Fruit fly (Drosophila melanogaster) whole organism, embryonic: ENCODE measurements around the gene CG7564.

Source experiments
- Atf-2 ChIP-seq: fragments of 200-800 bp; sonication (Bioruptor generic); optimal IDR thresholded peaks from 2 replicates; lab custom pipeline; 2016; ENCODE audit warnings: missing biosample characterization, missing genetic modification characterization
- CG10209 ChIP-seq: fragments of 200-800 bp; sonication (Bioruptor generic); optimal IDR thresholded peaks from 3 replicates; lab custom pipeline; 2017; ENCODE audit warnings: missing biosample characterization, mild to moderate bottlenecking, missing genetic modification characterization, missing genetic modification reagents
- CG10274 ChIP-seq: fragments of 200-800 bp; sonication (Bioruptor generic); optimal IDR thresholded peaks from 3 replicates; lab custom pipeline; 2017; ENCODE audit warnings: missing biosample characterization, mild to moderate bottlenecking, missing genetic modification characterization
- CG10366 ChIP-seq: fragments of 200-800 bp; sonication (Bioruptor generic); IDR thresholded peaks from 2 replicates; pipeline ENCODE4 v1.3.6; 2022; ENCODE audit warnings: missing biosample characterization, missing genetic modification characterization
- CG10654 ChIP-seq: fragments of 200-800 bp; sonication (Bioruptor generic); optimal IDR thresholded peaks from 2 replicates; lab custom pipeline; 2016; ENCODE audit warnings: missing biosample characterization, missing genetic modification characterization
- CG10979 ChIP-seq: fragments of 200-800 bp; sonication (Bioruptor generic); optimal IDR thresholded peaks from 2 replicates; lab custom pipeline; 2018; ENCODE audit warnings: missing biosample characterization, mild to moderate bottlenecking, missing genetic modification characterization, moderate library complexity
- CG11247 ChIP-seq: fragments of 200-800 bp; sonication (Bioruptor generic); IDR thresholded peaks from 2 replicates; pipeline ENCODE4 v1.3.6; 2022; ENCODE audit warnings: missing biosample characterization, missing genetic modification characterization
- CG11456 ChIP-seq: fragments of 200-800 bp; sonication (Bioruptor generic); IDR thresholded peaks from 3 replicates; pipeline ENCODE4 v1.3.6; 2022; ENCODE audit warnings: missing biosample characterization, missing genetic modification characterization
- CG13287 ChIP-seq: fragments of 200-800 bp; sonication (Bioruptor generic); IDR thresholded peaks from 2 replicates; pipeline ENCODE4 v1.3.6; 2022; ENCODE audit warnings: missing biosample characterization, missing genetic modification characterization; ENCODE audit not compliant: partially characterized antibody
- CG14965 ChIP-seq: fragments of 200-800 bp; sonication (Bioruptor generic); optimal IDR thresholded peaks from 2 replicates; lab custom pipeline; 2016; ENCODE audit warnings: missing biosample characterization, missing genetic modification characterization, borderline replicate concordance
- CG1792 ChIP-seq: fragments of 200-800 bp; sonication (Bioruptor generic); optimal IDR thresholded peaks from 2 replicates; lab custom pipeline; 2016; ENCODE audit warnings: missing biosample characterization, missing genetic modification characterization
- CG18262 ChIP-seq: fragments of 200-800 bp; optimal IDR thresholded peaks from 3 replicates; lab custom pipeline; 2019; ENCODE audit warnings: missing biosample characterization, mild to moderate bottlenecking, missing genetic modification characterization, moderate library complexity
- CG18476 ChIP-seq: fragments of 200-800 bp; sonication (Bioruptor generic); optimal IDR thresholded peaks from 2 replicates; lab custom pipeline; 2016; ENCODE audit warnings: missing biosample characterization, mild to moderate bottlenecking, missing genetic modification characterization
- CG2116 ChIP-seq: fragments of 200-800 bp; sonication (Bioruptor generic); optimal IDR thresholded peaks from 3 replicates; lab custom pipeline; 2018; ENCODE audit warnings: missing biosample characterization, mild to moderate bottlenecking, missing genetic modification characterization
- CG2199 ChIP-seq: fragments of 200-800 bp; sonication (Bioruptor generic); IDR thresholded peaks from 3 replicates; pipeline ENCODE4 v1.3.6; 2022; ENCODE audit warnings: missing biosample characterization, missing genetic modification characterization
- CG32532 ChIP-seq: fragments of 200-800 bp; sonication (Bioruptor generic); IDR thresholded peaks from 2 replicates; pipeline ENCODE4 v1.3.6; 2022; ENCODE audit warnings: missing biosample characterization, missing genetic modification characterization
- CG3726 ChIP-seq: fragments of 200-800 bp; sonication (Bioruptor generic); IDR thresholded peaks from 3 replicates; pipeline ENCODE4, ENCODE4 v1.3.6; 2022; ENCODE audit warnings: missing biosample characterization, missing genetic modification characterization
- CG6272 ChIP-seq: fragments of 200-800 bp; sonication (Bioruptor generic); IDR thresholded peaks from 2 replicates; pipeline ENCODE4 v1.3.6; 2022; ENCODE audit warnings: missing biosample characterization, missing genetic modification characterization
- CG8765 ChIP-seq: fragments of 200-800 bp; sonication (Bioruptor generic); IDR thresholded peaks from 2 replicates; pipeline ENCODE4 v1.3.6; 2022; ENCODE audit warnings: missing biosample characterization, missing genetic modification characterization
- CG8944 ChIP-seq: fragments of 200-800 bp; sonication (Bioruptor generic); optimal IDR thresholded peaks from 3 replicates; lab custom pipeline; 2016; ENCODE audit warnings: missing biosample characterization, missing genetic modification characterization
- CG9727 ChIP-seq: fragments of 200-800 bp; sonication (Bioruptor generic); optimal IDR thresholded peaks from 3 replicates; lab custom pipeline; 2017; ENCODE audit warnings: missing biosample characterization, mild to moderate bottlenecking, missing genetic modification characterization
- Deaf1 ChIP-seq: fragments of 200-800 bp; optimal IDR thresholded peaks from 3 replicates; lab custom pipeline; 2019; ENCODE audit warnings: missing biosample characterization, mild to moderate bottlenecking, missing genetic modification characterization, moderate library complexity
- Eip74EF ChIP-seq, 2 experiments: fragments of 200-800 bp in 1 of 2; fragments of >200 bp in 1 of 2; sonication (Bioruptor generic) in 1 of 2; optimal IDR thresholded peaks; 2 replicates each; lab custom pipeline; 2017 to 2019; ENCODE audit warnings: missing biosample characterization in 2 of 2, missing genetic modification characterization in 2 of 2, mild to moderate bottlenecking in 1 of 2, moderate library complexity in 1 of 2
- Gug ChIP-seq: fragments of 200-800 bp; sonication (Bioruptor generic); IDR thresholded peaks from 4 replicates; pipeline ENCODE4 v1.3.6; 2022; ENCODE audit warnings: missing biosample characterization, missing genetic modification characterization
- HLH4C ChIP-seq: fragments of 200-800 bp; sonication (Bioruptor generic); IDR thresholded peaks from 3 replicates; pipeline ENCODE4 v1.3.6; 2022; ENCODE audit warnings: missing biosample characterization, missing genetic modification characterization; ENCODE audit not compliant: partially characterized antibody
- Hr51 ChIP-seq, 2 experiments: fragments of 200-800 bp; sonication (Bioruptor generic); optimal IDR thresholded peaks; 2 replicates in 1 of 2; 3 replicates in 1 of 2; lab custom pipeline; 2016 to 2018; ENCODE audit warnings: missing biosample characterization in 2 of 2, missing genetic modification characterization in 2 of 2, mild to moderate bottlenecking in 1 of 2, moderate library complexity in 1 of 2
- Nf-YB ChIP-seq: fragments of 200-800 bp; sonication (Bioruptor generic); optimal IDR thresholded peaks from 3 replicates; lab custom pipeline; 2019; ENCODE audit warnings: missing biosample characterization, mild to moderate bottlenecking, missing genetic modification characterization, moderate library complexity
- PHDP ChIP-seq: fragments of 200-800 bp; sonication (Bioruptor generic); optimal IDR thresholded peaks from 3 replicates; lab custom pipeline; 2018; ENCODE audit warnings: missing biosample characterization, mild to moderate bottlenecking, missing genetic modification characterization, moderate library complexity
- Rfx ChIP-seq: fragments of 200-800 bp; sonication (Bioruptor generic); IDR thresholded peaks from 2 replicates; pipeline ENCODE4 v1.3.6; 2022; ENCODE audit warnings: missing biosample characterization, missing genetic modification characterization
- YL-1 ChIP-seq: fragments of 200-800 bp; sonication (Bioruptor generic); optimal IDR thresholded peaks from 3 replicates; lab custom pipeline; 2017; ENCODE audit warnings: missing biosample characterization, mild to moderate bottlenecking, missing genetic modification characterization
- caup ChIP-seq: fragments of 200-800 bp; sonication (Bioruptor generic); optimal IDR thresholded peaks from 3 replicates; lab custom pipeline; 2017; ENCODE audit warnings: missing biosample characterization, mild to moderate bottlenecking, missing genetic modification characterization, moderate library complexity; ENCODE audit not compliant: severe bottlenecking
- cg ChIP-seq: fragments of 200-800 bp; sonication (Bioruptor generic); optimal IDR thresholded peaks from 3 replicates; lab custom pipeline; 2019; ENCODE audit warnings: missing biosample characterization, mild to moderate bottlenecking, missing genetic modification characterization, moderate library complexity
- chm ChIP-seq: fragments of 200-800 bp; sonication (Bioruptor generic); IDR thresholded peaks from 2 replicates; pipeline ENCODE4 v1.3.6; 2022; ENCODE audit warnings: missing biosample characterization, missing genetic modification characterization
- corto ChIP-seq: fragments of 200-800 bp; sonication (Bioruptor generic); optimal IDR thresholded peaks from 2 replicates; lab custom pipeline; 2016; ENCODE audit warnings: missing biosample characterization, mild to moderate bottlenecking, missing genetic modification characterization, moderate library complexity
- dimm ChIP-seq: fragments of 200-800 bp; sonication (Bioruptor generic); IDR thresholded peaks from 2 replicates; pipeline ENCODE4 v1.3.6; 2022; ENCODE audit warnings: missing biosample characterization, missing genetic modification characterization
- dmrt99B ChIP-seq: fragments of 200-800 bp; sonication (Bioruptor generic); optimal IDR thresholded peaks from 2 replicates; lab custom pipeline; 2018; ENCODE audit warnings: missing biosample characterization, mild to moderate bottlenecking, missing genetic modification characterization, moderate library complexity
- emc ChIP-seq: fragments of 200-800 bp; sonication (Bioruptor generic); optimal IDR thresholded peaks from 2 replicates; lab custom pipeline; 2016; ENCODE audit warnings: missing biosample characterization, missing genetic modification characterization
- esg ChIP-seq: fragments of 200-800 bp; sonication (Bioruptor generic); conservative IDR thresholded peaks from 2 replicates; pipeline ENCODE4 v1.3.6; 2022; ENCODE audit warnings: missing biosample characterization, missing genetic modification characterization
- grau ChIP-seq: fragments of 200-800 bp; optimal IDR thresholded peaks from 3 replicates; lab custom pipeline; 2019; ENCODE audit warnings: missing biosample characterization, mild to moderate bottlenecking, missing genetic modification characterization, moderate library complexity
- ham ChIP-seq: fragments of 200-800 bp; sonication (Bioruptor generic); IDR thresholded peaks from 2 replicates; pipeline ENCODE4 v1.3.6; 2022; ENCODE audit warnings: missing biosample characterization, missing genetic modification characterization
- hbn ChIP-seq: fragments of 200-800 bp; sonication (Bioruptor generic); IDR thresholded peaks from 2 replicates; pipeline ENCODE4 v1.3.6; 2022; ENCODE audit warnings: missing biosample characterization, missing genetic modification characterization; ENCODE audit not compliant: partially characterized antibody
- lola ChIP-seq, 3 experiments: fragments of >200 bp in 2 of 3; fragments of 200-800 bp in 1 of 3; sonication (Bioruptor generic) in 1 of 3; optimal IDR thresholded peaks; 2 replicates each; lab custom pipeline; 2017 to 2019; ENCODE audit warnings: missing biosample characterization in 3 of 3, missing genetic modification characterization in 3 of 3, mild to moderate bottlenecking in 1 of 3, moderate library complexity in 1 of 3
- pb ChIP-seq: fragments of 200-800 bp; sonication (Bioruptor generic); optimal IDR thresholded peaks from 3 replicates; lab custom pipeline; 2016; ENCODE audit warnings: missing biosample characterization, missing genetic modification characterization
- pum ChIP-seq: fragments of 200-800 bp; sonication (Bioruptor generic); optimal IDR thresholded peaks from 2 replicates; lab custom pipeline; 2016; ENCODE audit warnings: missing biosample characterization, missing genetic modification characterization
- sd ChIP-seq: fragments of 200-800 bp; sonication (Bioruptor generic); optimal IDR thresholded peaks from 3 replicates; lab custom pipeline; 2018; ENCODE audit warnings: missing biosample characterization, mild to moderate bottlenecking, missing genetic modification characterization, moderate library complexity
- sqz ChIP-seq: fragments of 200-800 bp; sonication (Bioruptor generic); optimal IDR thresholded peaks from 3 replicates; lab custom pipeline; 2018; ENCODE audit warnings: missing biosample characterization, mild to moderate bottlenecking, missing genetic modification characterization
- stwl ChIP-seq: fragments of 200-800 bp; sonication (Bioruptor generic); optimal IDR thresholded peaks from 3 replicates; lab custom pipeline; 2018; ENCODE audit warnings: missing biosample characterization, mild to moderate bottlenecking, missing genetic modification characterization, moderate library complexity
- vvl ChIP-seq: fragments of 200-800 bp; sonication (Bioruptor generic); IDR thresholded peaks from 2 replicates; pipeline ENCODE4 v1.3.6; 2022; ENCODE audit warnings: missing biosample characterization, missing genetic modification characterization
- wor ChIP-seq: fragments of 200-800 bp; sonication (Bioruptor generic); IDR thresholded peaks from 2 replicates; pipeline ENCODE4 v1.3.6; 2022; ENCODE audit warnings: missing biosample characterization, missing genetic modification characterization
- zf30C ChIP-seq: fragments of 200-800 bp; sonication (Bioruptor generic); optimal IDR thresholded peaks from 3 replicates; lab custom pipeline; 2018; ENCODE audit warnings: missing biosample characterization, mild to moderate bottlenecking, missing genetic modification characterization

The CG7564 gene

dm6 chr3L:17475979-17476393 lies 38.1 kb upstream of the CG7564 start, which contains the start of gene CG34250 (continued):
- peak; percentile 39 for TF ChIP-seq CG10209
- peak; percentile 77 for TF ChIP-seq HLH4C (GFP tag; lab: Robert Waterston, UW)
- TF ChIP-seq zf30C (GFP tag; lab: Kevin White, UChicago): no peak
- no peak for TF ChIP-seq CG2199 (GFP tag; lab: Robert Waterston, UW)
- no peak for TF ChIP-seq cg (GFP tag; lab: Kevin White, UChicago)
- TF ChIP-seq CG9727: peak; percentile 31
- peak; percentile 75 for TF ChIP-seq YL-1
- no peak for TF ChIP-seq vvl (GFP tag; lab: Robert Waterston, UW)
- peak in 1 of 3 experiments; percentile 6 for TF ChIP-seq lola (GFP tag; optimal IDR thresholded peaks at IDR 0.05; lab: Kevin White, UChicago)
- peak; percentile 83 for TF ChIP-seq stwl (tag; lab: Kevin White, UChicago)
- no peak for TF ChIP-seq wor
- peak; percentile 49 for TF ChIP-seq grau (tag; lab: Kevin White, UChicago)
- TF ChIP-seq CG18262 (tag; lab: Kevin White, UChicago): peak; percentile 37
- TF ChIP-seq Atf-2 (GFP tag; lab: Kevin White, UChicago): no peak
- no peak for TF ChIP-seq CG6272 (GFP tag; lab: Robert Waterston, UW)
- no peak for TF ChIP-seq dimm
- peak; percentile 87 for TF ChIP-seq CG13287 (GFP tag; lab: Robert Waterston, UW)
- TF ChIP-seq CG10979 (tag; lab: Kevin White, UChicago): no peak
- no peak for TF ChIP-seq dmrt99B
- TF ChIP-seq pum (GFP tag; lab: Kevin White, UChicago): peak; percentile 14
- TF ChIP-seq corto: peak; percentile 51
- TF ChIP-seq CG10366: no peak
- TF ChIP-seq ham (GFP tag; lab: Robert Waterston, UW): no peak
- TF ChIP-seq sqz (GFP tag; lab: Kevin White, UChicago): no peak
- TF ChIP-seq Deaf1 (tag; lab: Kevin White, UChicago): peak; percentile 3
- TF ChIP-seq Hr51 (GFP tag; optimal IDR thresholded peaks at IDR 0.05; lab: Kevin White, UChicago): peak; percentile 35 to 55
- TF ChIP-seq CG11247: no peak
- peak; percentile 0 for TF ChIP-seq CG10274 (GFP tag; lab: Kevin White, UChicago)
- peak; percentile 57 for TF ChIP-seq sd (tag; lab: Kevin White, UChicago)
- TF ChIP-seq CG10654 (GFP tag; lab: Kevin White, UChicago): peak; percentile 11
- peak; percentile 61; the same call in 1 of the 2 replicates for TF ChIP-seq Rfx (GFP tag; lab: Robert Waterston, UW)
- TF ChIP-seq CG3726 (GFP tag; lab: Robert Waterston, UW): no peak
- no peak for TF ChIP-seq chm (GFP tag; lab: Robert Waterston, UW)
- TF ChIP-seq CG1792 (GFP tag; lab: Kevin White, UChicago): no peak
- no peak for TF ChIP-seq esg
- TF ChIP-seq emc (GFP tag; lab: Kevin White, UChicago): no peak
- no peak for TF ChIP-seq Eip74EF (GFP tag; optimal IDR thresholded peaks at IDR 0.05; lab: Kevin White, UChicago)
- TF ChIP-seq Nf-YB (GFP tag; lab: Kevin White, UChicago): peak; percentile 16
- TF ChIP-seq caup (GFP tag; lab: Kevin White, UChicago): peak; percentile 31
- peak; percentile 26 for TF ChIP-seq PHDP (tag; lab: Kevin White, UChicago)
- no peak for TF ChIP-seq CG8765 (GFP tag; lab: Robert Waterston, UW)
- TF ChIP-seq Gug: no peak; the same call in 3 of the 4 replicates
- peak; percentile 66; the same call in 1 of the 2 replicates for TF ChIP-seq hbn (GFP tag; lab: Robert Waterston, UW)
- no peak for TF ChIP-seq CG14965 (GFP tag; lab: Kevin White, UChicago)
- TF ChIP-seq CG11456 (GFP tag; lab: Robert Waterston, UW): no peak
- no peak for TF ChIP-seq pb (GFP tag; lab: Kevin White, UChicago)
- TF ChIP-seq CG32532 (GFP tag; lab: Robert Waterston, UW): peak; percentile 51
- TF ChIP-seq CG18476 (GFP tag; lab: Kevin White, UChicago): peak; percentile 39
- TF ChIP-seq CG8944 (GFP tag; lab: Kevin White, UChicago): no peak
- TF ChIP-seq CG2116 (GFP tag; lab: Kevin White, UChicago): peak; percentile 100
